Fruit fly (Drosophila melanogaster) whole organism, embryonic: Measurements from ENCODE around the gene CG43291.

Experiments used
- B-H1 ChIP-seq: fragments of 200-800 bp; sonication (Bioruptor generic); IDR thresholded peaks from 3 replicates; pipeline ENCODE4 v1.3.6; 2022; ENCODE audit warnings: missing biosample characterization, missing genetic modification characterization
- CG10959 ChIP-seq: fragments of 200-800 bp; sonication (Bioruptor generic); IDR thresholded peaks from 2 replicates; pipeline ENCODE4 v1.3.6; 2022; ENCODE audit warnings: missing biosample characterization, missing genetic modification characterization
- CG11085 ChIP-seq: fragments of 200-800 bp; sonication (Bioruptor generic); IDR thresholded peaks from 2 replicates; pipeline ENCODE4 v1.3.6; 2022; ENCODE audit warnings: missing biosample characterization, missing genetic modification characterization
- CG13123 ChIP-seq: fragments of 200-800 bp; sonication (Bioruptor generic); optimal IDR thresholded peaks from 2 replicates; lab custom pipeline; 2016; ENCODE audit warnings: missing biosample characterization, missing genetic modification characterization
- CG13775 ChIP-seq: fragments of 200-800 bp; sonication (Bioruptor generic); optimal IDR thresholded peaks from 3 replicates; lab custom pipeline; 2017; ENCODE audit warnings: missing biosample characterization, mild to moderate bottlenecking, missing genetic modification characterization
- CG14014 ChIP-seq: fragments of 200-800 bp; sonication (Bioruptor generic); IDR thresholded peaks from 2 replicates; pipeline ENCODE4 v1.3.6; 2022; ENCODE audit warnings: missing biosample characterization, missing genetic modification characterization
- CG15514 ChIP-seq: fragments of 200-800 bp; sonication (Bioruptor generic); optimal IDR thresholded peaks from 3 replicates; lab custom pipeline; 2017; ENCODE audit warnings: missing biosample characterization, missing genetic modification characterization, mild to moderate bottlenecking, moderate library complexity, missing genetic modification reagents
- CG17612 ChIP-seq: fragments of 200-800 bp; sonication (Bioruptor generic); IDR thresholded peaks from 2 replicates; pipeline ENCODE4 v1.3.6; 2022; ENCODE audit warnings: missing biosample characterization, missing genetic modification characterization
- CG18764 ChIP-seq: fragments of 200-800 bp; sonication (Bioruptor generic); optimal IDR thresholded peaks from 3 replicates; lab custom pipeline; 2016; ENCODE audit warnings: missing biosample characterization, missing genetic modification characterization
- CG30020 ChIP-seq: fragments of 200-800 bp; optimal IDR thresholded peaks from 2 replicates; lab custom pipeline; 2019; ENCODE audit warnings: missing biosample characterization, mild to moderate bottlenecking, missing genetic modification characterization, moderate library complexity
- CG30431 ChIP-seq: fragments of 200-800 bp; sonication (Bioruptor generic); optimal IDR thresholded peaks from 2 replicates; lab custom pipeline; 2017; ENCODE audit warnings: missing biosample characterization, missing genetic modification characterization
- CG34376 ChIP-seq: fragments of 200-800 bp; sonication (Bioruptor generic); optimal IDR thresholded peaks from 2 replicates; lab custom pipeline; 2018; ENCODE audit warnings: missing biosample characterization, mild to moderate bottlenecking, missing genetic modification characterization
- CG3838 ChIP-seq: fragments of 200-800 bp; sonication (Bioruptor generic); optimal IDR thresholded peaks from 3 replicates; lab custom pipeline; 2016; ENCODE audit warnings: missing biosample characterization, missing genetic modification characterization
- CG42726 ChIP-seq: fragments of 200-800 bp; sonication (Bioruptor generic); IDR thresholded peaks from 2 replicates; pipeline ENCODE4 v1.3.6; 2022; ENCODE audit warnings: missing biosample characterization, missing genetic modification characterization; ENCODE audit not compliant: partially characterized antibody
- CG4820 ChIP-seq: fragments of 200-800 bp; sonication (Bioruptor generic); optimal IDR thresholded peaks from 3 replicates; lab custom pipeline; 2016; ENCODE audit warnings: missing biosample characterization, missing genetic modification characterization
- CG6813 ChIP-seq: fragments of 200-800 bp; sonication (Bioruptor generic); optimal IDR thresholded peaks from 2 replicates; lab custom pipeline; 2017; ENCODE audit warnings: missing biosample characterization, missing genetic modification characterization, mild to moderate bottlenecking, moderate library complexity, missing genetic modification reagents
- CG7357 ChIP-seq: fragments of 200-800 bp; sonication (Bioruptor generic); IDR thresholded peaks from 3 replicates; pipeline ENCODE4 v1.3.6; 2022; ENCODE audit warnings: missing biosample characterization, missing genetic modification characterization
- CG8089 ChIP-seq: fragments of 200-800 bp; sonication (Bioruptor generic); optimal IDR thresholded peaks from 3 replicates; lab custom pipeline; 2016; ENCODE audit warnings: missing biosample characterization, missing genetic modification characterization
- CG8924 ChIP-seq: fragments of 200-800 bp; optimal IDR thresholded peaks from 3 replicates; lab custom pipeline; 2019; ENCODE audit warnings: missing biosample characterization, mild to moderate bottlenecking, missing genetic modification characterization, moderate library complexity
- CG9609 ChIP-seq: fragments of 200-800 bp; sonication (Bioruptor generic); optimal IDR thresholded peaks from 3 replicates; lab custom pipeline; 2016; ENCODE audit warnings: missing biosample characterization, missing genetic modification characterization
- GATAe ChIP-seq: fragments of 200-800 bp; sonication (Bioruptor generic); conservative IDR thresholded peaks from 2 replicates; pipeline ENCODE4 v1.3.6; 2022; ENCODE audit warnings: missing biosample characterization, missing genetic modification characterization
- H15 ChIP-seq: fragments of 200-800 bp; sonication (Bioruptor generic); IDR thresholded peaks from 3 replicates; pipeline ENCODE4 v1.3.6; 2022; ENCODE audit warnings: missing biosample characterization, missing genetic modification characterization
- HmgD ChIP-seq: fragments of 200-800 bp; sonication (Bioruptor generic); optimal IDR thresholded peaks from 3 replicates; lab custom pipeline; 2016; ENCODE audit warnings: missing biosample characterization, missing genetic modification characterization
- Hr3 ChIP-seq: fragments of 200-800 bp; sonication (Bioruptor generic); optimal IDR thresholded peaks from 3 replicates; lab custom pipeline; 2016; ENCODE audit warnings: missing biosample characterization, missing genetic modification characterization
- Jarid2 ChIP-seq: fragments of 200-800 bp; sonication (Bioruptor generic); optimal IDR thresholded peaks from 3 replicates; lab custom pipeline; 2017; ENCODE audit warnings: mild to moderate bottlenecking, missing biosample characterization, missing genetic modification reagents, missing genetic modification characterization
- Lhr ChIP-seq: fragments of 200-800 bp; sonication (Bioruptor generic); optimal IDR thresholded peaks from 3 replicates; lab custom pipeline; 2017; ENCODE audit warnings: mild to moderate bottlenecking, missing biosample characterization, missing genetic modification reagents, missing genetic modification characterization
- MESR4 ChIP-seq: fragments of 200-800 bp; sonication (Bioruptor generic); optimal IDR thresholded peaks from 2 replicates; lab custom pipeline; 2018; ENCODE audit warnings: missing biosample characterization, mild to moderate bottlenecking, missing genetic modification characterization, moderate library complexity
- Nf-YC ChIP-seq: fragments of 200-800 bp; optimal IDR thresholded peaks from 3 replicates; lab custom pipeline; 2019; ENCODE audit warnings: missing biosample characterization, mild to moderate bottlenecking, missing genetic modification characterization, moderate library complexity
- Sry-δ ChIP-seq: fragments of 200-800 bp; sonication (Bioruptor generic); optimal IDR thresholded peaks from 2 replicates; lab custom pipeline; 2016; ENCODE audit warnings: missing biosample characterization, missing genetic modification characterization
- TFAM ChIP-seq: fragments of 200-800 bp; sonication (Bioruptor generic); optimal IDR thresholded peaks from 2 replicates; lab custom pipeline; 2017; ENCODE audit warnings: missing biosample characterization, missing genetic modification characterization, inconsistent platforms
- ato ChIP-seq: fragments of 200-800 bp; sonication (Bioruptor generic); IDR thresholded peaks from 2 replicates; pipeline ENCODE4 v1.3.6; 2022; ENCODE audit warnings: missing biosample characterization, missing genetic modification characterization; ENCODE audit not compliant: partially characterized antibody
- bbx ChIP-seq: fragments of 200-800 bp; sonication (Bioruptor generic); IDR thresholded peaks from 2 replicates; pipeline ENCODE4 v1.3.6; 2022; ENCODE audit warnings: missing biosample characterization, missing genetic modification characterization; ENCODE audit not compliant: partially characterized antibody
- cg ChIP-seq: fragments of 200-800 bp; sonication (Bioruptor generic); optimal IDR thresholded peaks from 3 replicates; lab custom pipeline; 2019; ENCODE audit warnings: missing biosample characterization, mild to moderate bottlenecking, missing genetic modification characterization, moderate library complexity
- crc ChIP-seq: fragments of 200-800 bp; sonication (Bioruptor generic); optimal IDR thresholded peaks from 2 replicates; lab custom pipeline; 2016; ENCODE audit warnings: missing biosample characterization, missing genetic modification characterization
- crol ChIP-seq: fragments of 200-800 bp; sonication (Bioruptor generic); IDR thresholded peaks from 2 replicates; pipeline ENCODE4 v1.3.6; 2022; ENCODE audit warnings: missing biosample characterization, missing genetic modification characterization
- cwo ChIP-seq: fragments of 200-800 bp; sonication (Bioruptor generic); optimal IDR thresholded peaks from 3 replicates; lab custom pipeline; 2017; ENCODE audit warnings: missing biosample characterization, missing genetic modification characterization, mild to moderate bottlenecking, moderate library complexity, missing genetic modification reagents
- dan ChIP-seq: fragments of 200-800 bp; sonication (Bioruptor generic); IDR thresholded peaks from 2 replicates; pipeline ENCODE4 v1.3.6; 2022; ENCODE audit warnings: missing biosample characterization, missing genetic modification characterization
- danr ChIP-seq: fragments of 200-800 bp; sonication (Bioruptor generic); IDR thresholded peaks from 2 replicates; pipeline ENCODE4 v1.3.6; 2022; ENCODE audit warnings: missing biosample characterization, missing genetic modification characterization
- exex ChIP-seq: fragments of 200-800 bp; sonication (Bioruptor generic); optimal IDR thresholded peaks from 4 replicates; lab custom pipeline; 2018; ENCODE audit warnings: missing biosample characterization, mild to moderate bottlenecking, missing genetic modification characterization, moderate library complexity
- fd3F ChIP-seq: fragments of 200-800 bp; sonication (Bioruptor generic); optimal IDR thresholded peaks from 2 replicates; lab custom pipeline; 2018; ENCODE audit warnings: missing biosample characterization, mild to moderate bottlenecking, missing genetic modification characterization, moderate library complexity
- gce ChIP-seq: fragments of 200-800 bp; sonication (Bioruptor generic); IDR thresholded peaks from 3 replicates; pipeline ENCODE4 v1.3.6; 2022; ENCODE audit warnings: missing biosample characterization, missing genetic modification characterization
- her ChIP-seq: fragments of 200-800 bp; sonication (Bioruptor generic); optimal IDR thresholded peaks from 2 replicates; lab custom pipeline; 2016; ENCODE audit warnings: missing biosample characterization, missing genetic modification characterization
- kah ChIP-seq: fragments of 200-800 bp; sonication (Bioruptor generic); optimal IDR thresholded peaks from 2 replicates; lab custom pipeline; 2018; ENCODE audit warnings: missing biosample characterization, mild to moderate bottlenecking, missing genetic modification characterization
- kay ChIP-seq: fragments of 200-800 bp; sonication (Bioruptor generic); optimal IDR thresholded peaks from 2 replicates; lab custom pipeline; 2016; ENCODE audit warnings: missing biosample characterization, missing genetic modification characterization
- knrl ChIP-seq: fragments of 200-800 bp; sonication (Bioruptor generic); IDR thresholded peaks from 3 replicates; pipeline ENCODE4 v1.3.6; 2022; ENCODE audit warnings: missing biosample characterization, missing genetic modification characterization; ENCODE audit not compliant: partially characterized antibody
- mam ChIP-seq: fragments of 200-800 bp; sonication (Bioruptor generic); optimal IDR thresholded peaks from 3 replicates; lab custom pipeline; 2016; ENCODE audit warnings: missing biosample characterization, missing genetic modification characterization
- sens-2 ChIP-seq: fragments of 200-800 bp; sonication (Bioruptor generic); IDR thresholded peaks from 2 replicates; pipeline ENCODE4 v1.3.6; 2022; ENCODE audit warnings: missing biosample characterization, missing genetic modification characterization
- sr ChIP-seq: fragments of 200-800 bp; sonication (Bioruptor generic); IDR thresholded peaks from 3 replicates; pipeline ENCODE4 v1.3.6; 2022; ENCODE audit warnings: missing biosample characterization, missing genetic modification characterization
- toy ChIP-seq: fragments of 200-800 bp; sonication (Bioruptor generic); IDR thresholded peaks from 2 replicates; pipeline ENCODE4 v1.3.6; 2022; ENCODE audit warnings: missing biosample characterization, missing genetic modification characterization
- usp ChIP-seq: fragments of >200 bp; optimal IDR thresholded peaks from 2 replicates; lab custom pipeline; 2017; ENCODE audit warnings: missing biosample characterization, missing genetic modification characterization
- vfl ChIP-seq: fragments of 200-800 bp; sonication (Bioruptor generic); optimal IDR thresholded peaks from 2 replicates; lab custom pipeline; 2016; ENCODE audit warnings: missing biosample characterization, missing genetic modification characterization

The CG43291 gene

dm6 chr3R:14279311-14279998 is 35.0 kb upstream of the CG43291 start (continued):
- TF ChIP-seq HmgD: no peak
- TF ChIP-seq CG14014 (GFP tag; lab: Robert Waterston, UW): no peak
- no peak for TF ChIP-seq CG11085 (GFP tag; lab: Robert Waterston, UW)
- TF ChIP-seq CG8089 (GFP tag; lab: Kevin White, UChicago): no peak
- TF ChIP-seq sr (GFP tag; lab: Robert Waterston, UW): no peak
- TF ChIP-seq crol (GFP tag; lab: Robert Waterston, UW): no peak
- no peak for TF ChIP-seq CG10959 (GFP tag; lab: Robert Waterston, UW)
- TF ChIP-seq MESR4 (GFP tag; lab: Kevin White, UChicago): no peak
- TF ChIP-seq usp (GFP tag; lab: Kevin White, UChicago): no peak
- peak; percentile 27 for TF ChIP-seq CG8924 (tag; lab: Kevin White, UChicago)
- TF ChIP-seq CG13775 (GFP tag; lab: Kevin White, UChicago): peak; percentile 9
- no peak for TF ChIP-seq Jarid2
- TF ChIP-seq toy (GFP tag; lab: Robert Waterston, UW): no peak
- TF ChIP-seq kah (GFP tag; lab: Kevin White, UChicago): no peak
- no peak for TF ChIP-seq TFAM (GFP tag; lab: Kevin White, UChicago)
- no peak for TF ChIP-seq CG30020 (tag; lab: Kevin White, UChicago)
- no peak for TF ChIP-seq CG18764 (GFP tag; lab: Kevin White, UChicago)
- no peak for TF ChIP-seq sens-2
- TF ChIP-seq her (GFP tag; lab: Kevin White, UChicago): no peak
- TF ChIP-seq CG42726: no peak
- TF ChIP-seq CG7357 (GFP tag; lab: Robert Waterston, UW): no peak
- TF ChIP-seq CG4820 (GFP tag; lab: Kevin White, UChicago): no peak
- TF ChIP-seq bbx: no peak
- no peak for TF ChIP-seq mam
- no peak for TF ChIP-seq CG15514 (GFP tag; lab: Kevin White, UChicago)
- TF ChIP-seq GATAe (GFP tag; lab: Robert Waterston, UW): no peak
- TF ChIP-seq Hr3: no peak
- TF ChIP-seq Sry-δ (GFP tag; lab: Kevin White, UChicago): no peak
- TF ChIP-seq knrl (GFP tag; lab: Robert Waterston, UW): no peak
- TF ChIP-seq ato (GFP tag; lab: Robert Waterston, UW): no peak
- TF ChIP-seq gce (GFP tag; lab: Robert Waterston, UW): no peak
- no peak for TF ChIP-seq fd3F (GFP tag; lab: Kevin White, UChicago)
- TF ChIP-seq Lhr (GFP tag; lab: Kevin White, UChicago): no peak
- no peak for TF ChIP-seq exex (tag; lab: Kevin White, UChicago)
- TF ChIP-seq B-H1 (GFP tag; lab: Robert Waterston, UW): no peak
- peak; percentile 57 for TF ChIP-seq cg
- no peak for TF ChIP-seq danr (GFP tag; lab: Robert Waterston, UW)
- no peak for TF ChIP-seq Nf-YC (tag; lab: Kevin White, UChicago)
- no peak for TF ChIP-seq crc (GFP tag; lab: Kevin White, UChicago)
- no peak for TF ChIP-seq CG30431
- TF ChIP-seq kay (GFP tag; lab: Kevin White, UChicago): no peak
- no peak for TF ChIP-seq CG3838 (GFP tag; lab: Kevin White, UChicago)
- no peak for TF ChIP-seq H15 (GFP tag; lab: Robert Waterston, UW)
- TF ChIP-seq CG13123 (GFP tag; lab: Kevin White, UChicago): no peak
- TF ChIP-seq CG9609 (GFP tag; lab: Kevin White, UChicago): no peak
- TF ChIP-seq vfl (GFP tag; lab: Kevin White, UChicago): no peak
- 0 out of 2 replicates have a peak, but pooled peaks have one; percentile 19 for TF ChIP-seq CG17612 (GFP tag; lab: Robert Waterston, UW)
- peak; percentile 12 for TF ChIP-seq CG6813
- no peak for TF ChIP-seq dan (GFP tag; lab: Robert Waterston, UW)
- TF ChIP-seq cwo (GFP tag; lab: Kevin White, UChicago): peak; percentile 38
- TF ChIP-seq CG34376 (GFP tag; lab: Kevin White, UChicago): no peak
